Fruit fly (Drosophila melanogaster) whole organism, embryonic: ENCODE results near the gene MCU.
A peak's percentile ranks its signal among the peaks of the same experiment; 100 is the strongest.

Experiments
- CG10267 ChIP-seq: fragments of 200-800 bp; sonication (Bioruptor generic); optimal IDR thresholded peaks from 2 replicates; lab custom pipeline; 2018; ENCODE audit warnings: missing biosample characterization, mild to moderate bottlenecking, missing genetic modification characterization, moderate library complexity
- CG10366 ChIP-seq: fragments of 200-800 bp; sonication (Bioruptor generic); IDR thresholded peaks from 2 replicates; pipeline ENCODE4 v1.3.6; 2022; ENCODE audit warnings: missing biosample characterization, missing genetic modification characterization
- CG10431 ChIP-seq: fragments of 200-800 bp; sonication (Bioruptor generic); optimal IDR thresholded peaks from 3 replicates; lab custom pipeline; 2018; ENCODE audit warnings: missing biosample characterization, mild to moderate bottlenecking, missing genetic modification characterization
- CG11398 ChIP-seq: fragments of 200-800 bp; sonication (Bioruptor generic); optimal IDR thresholded peaks from 2 replicates; lab custom pipeline; 2016; ENCODE audit warnings: missing biosample characterization, missing genetic modification characterization
- CG11456 ChIP-seq: fragments of 200-800 bp; sonication (Bioruptor generic); IDR thresholded peaks from 3 replicates; pipeline ENCODE4 v1.3.6; 2022; ENCODE audit warnings: missing biosample characterization, missing genetic modification characterization
- CG11504 ChIP-seq: fragments of 200-800 bp; sonication (Bioruptor generic); optimal IDR thresholded peaks from 3 replicates; lab custom pipeline; 2019; ENCODE audit warnings: missing biosample characterization, mild to moderate bottlenecking, missing genetic modification characterization, moderate library complexity
- CG12659 ChIP-seq: fragments of 200-800 bp; sonication (Bioruptor generic); optimal IDR thresholded peaks from 3 replicates; lab custom pipeline; 2017; ENCODE audit warnings: mild to moderate bottlenecking, missing biosample characterization, missing genetic modification reagents, missing genetic modification characterization
- CG12744 ChIP-seq: fragments of 200-800 bp; sonication (Bioruptor generic); optimal IDR thresholded peaks from 2 replicates; lab custom pipeline; 2016; ENCODE audit warnings: missing biosample characterization, missing genetic modification characterization
- CG16813 ChIP-seq: fragments of 200-800 bp; sonication (Bioruptor generic); IDR thresholded peaks from 3 replicates; pipeline ENCODE4 v1.3.6; 2022; ENCODE audit warnings: missing biosample characterization, missing genetic modification characterization; ENCODE audit not compliant: partially characterized antibody
- CG16863 ChIP-seq: fragments of 200-800 bp; sonication (Bioruptor generic); optimal IDR thresholded peaks from 3 replicates; lab custom pipeline; 2016; ENCODE audit warnings: missing biosample characterization, missing genetic modification characterization
- CG17802 ChIP-seq: fragments of 200-800 bp; sonication (Bioruptor generic); optimal IDR thresholded peaks from 2 replicates; lab custom pipeline; 2018; ENCODE audit warnings: missing biosample characterization, mild to moderate bottlenecking, missing genetic modification characterization, moderate library complexity
- CG17912 ChIP-seq: fragments of 200-800 bp; sonication (Bioruptor generic); optimal IDR thresholded peaks from 2 replicates; lab custom pipeline; 2018; ENCODE audit warnings: missing biosample characterization, mild to moderate bottlenecking, missing genetic modification characterization
- CG31388 ChIP-seq: fragments of 200-800 bp; sonication (Bioruptor generic); optimal IDR thresholded peaks from 2 replicates; lab custom pipeline; 2016; ENCODE audit warnings: missing biosample characterization, missing genetic modification characterization
- CG3726 ChIP-seq: fragments of 200-800 bp; sonication (Bioruptor generic); IDR thresholded peaks from 3 replicates; pipeline ENCODE4, ENCODE4 v1.3.6; 2022; ENCODE audit warnings: missing biosample characterization, missing genetic modification characterization
- CG4328 ChIP-seq: fragments of 200-800 bp; sonication (Bioruptor generic); optimal IDR thresholded peaks from 3 replicates; lab custom pipeline; 2017; ENCODE audit warnings: missing biosample characterization, missing genetic modification reagents, missing genetic modification characterization
- CG43689 ChIP-seq: fragments of 200-800 bp; sonication (Bioruptor generic); IDR thresholded peaks from 2 replicates; pipeline ENCODE4 v1.3.6; 2022; ENCODE audit warnings: missing biosample characterization, missing genetic modification characterization
- CG4424 ChIP-seq: fragments of 200-800 bp; sonication (Bioruptor generic); optimal IDR thresholded peaks from 3 replicates; lab custom pipeline; 2016; ENCODE audit warnings: missing biosample characterization, missing genetic modification characterization
- CG4730 ChIP-seq: fragments of 200-800 bp; sonication (Bioruptor generic); IDR thresholded peaks from 2 replicates; pipeline ENCODE4 v1.3.6; 2022; ENCODE audit warnings: missing biosample characterization, missing genetic modification characterization
- CG6254 ChIP-seq: fragments of 200-800 bp; sonication (Bioruptor generic); optimal IDR thresholded peaks from 3 replicates; lab custom pipeline; 2017; ENCODE audit warnings: mild to moderate bottlenecking, missing biosample characterization, missing genetic modification reagents, missing genetic modification characterization
- CG8290 ChIP-seq, 3 experiments: fragments of 200-800 bp; sonication (Bioruptor generic); optimal IDR thresholded peaks; 2 replicates each; lab custom pipeline; 2016 to 2019; ENCODE audit warnings: missing biosample characterization in 3 of 3, missing genetic modification characterization in 3 of 3, mild to moderate bottlenecking in 2 of 3, moderate library complexity in 1 of 3
- CG8924 ChIP-seq: fragments of 200-800 bp; optimal IDR thresholded peaks from 3 replicates; lab custom pipeline; 2019; ENCODE audit warnings: missing biosample characterization, mild to moderate bottlenecking, missing genetic modification characterization, moderate library complexity
- CG9437 ChIP-seq: fragments of 200-800 bp; sonication (Bioruptor generic); optimal IDR thresholded peaks from 2 replicates; lab custom pipeline; 2018; ENCODE audit warnings: missing biosample characterization, mild to moderate bottlenecking, missing genetic modification characterization
- CG9876 ChIP-seq: fragments of 200-800 bp; sonication (Bioruptor generic); optimal IDR thresholded peaks from 2 replicates; lab custom pipeline; 2016; ENCODE audit warnings: missing biosample characterization, missing genetic modification characterization
- Dip3 ChIP-seq: fragments of 200-800 bp; sonication (Bioruptor generic); optimal IDR thresholded peaks from 3 replicates; lab custom pipeline; 2016; ENCODE audit warnings: missing biosample characterization, missing genetic modification characterization
- Dp ChIP-seq: fragments of 200-800 bp; sonication (Bioruptor generic); optimal IDR thresholded peaks from 2 replicates; lab custom pipeline; 2018; ENCODE audit warnings: missing biosample characterization, mild to moderate bottlenecking, missing genetic modification characterization, moderate library complexity
- Ets65A ChIP-seq: fragments of 200-800 bp; sonication (Bioruptor generic); peaks from one replicate; lab custom pipeline; 2016; ENCODE audit warnings: missing biosample characterization, missing genetic modification characterization
- Gug ChIP-seq: fragments of 200-800 bp; sonication (Bioruptor generic); IDR thresholded peaks from 4 replicates; pipeline ENCODE4 v1.3.6; 2022; ENCODE audit warnings: missing biosample characterization, missing genetic modification characterization
- NC2α ChIP-seq: fragments of 200-800 bp; sonication (Bioruptor generic); optimal IDR thresholded peaks from 2 replicates; lab custom pipeline; 2016; ENCODE audit warnings: missing biosample characterization, missing genetic modification characterization
- az2 ChIP-seq: fragments of 200-800 bp; sonication (Bioruptor generic); optimal IDR thresholded peaks from 3 replicates; lab custom pipeline; 2016; ENCODE audit warnings: missing biosample characterization, missing genetic modification characterization
- br ChIP-seq: fragments of >200 bp; optimal IDR thresholded peaks from 2 replicates; lab custom pipeline; 2017
- chif ChIP-seq, 2 experiments: fragments of 200-800 bp; sonication (Bioruptor generic); optimal IDR thresholded peaks; 3 replicates each; lab custom pipeline; 2016; ENCODE audit warnings: missing biosample characterization in 2 of 2, missing genetic modification characterization in 2 of 2
- chinmo ChIP-seq: fragments of 200-800 bp; sonication (Bioruptor generic); IDR thresholded peaks from 4 replicates; pipeline ENCODE4 v1.3.6; 2022; ENCODE audit warnings: missing biosample characterization, missing genetic modification characterization; ENCODE audit not compliant: partially characterized antibody
- dysf ChIP-seq: fragments of 200-800 bp; sonication (Bioruptor generic); IDR thresholded peaks from 3 replicates; pipeline ENCODE4 v1.3.6; 2022; ENCODE audit warnings: missing biosample characterization, missing genetic modification characterization
- esg ChIP-seq: fragments of 200-800 bp; sonication (Bioruptor generic); conservative IDR thresholded peaks from 2 replicates; pipeline ENCODE4 v1.3.6; 2022; ENCODE audit warnings: missing biosample characterization, missing genetic modification characterization
- ewg ChIP-seq: fragments of 200-800 bp; sonication (Bioruptor generic); optimal IDR thresholded peaks from 3 replicates; lab custom pipeline; 2017; ENCODE audit warnings: mild to moderate bottlenecking, missing biosample characterization, missing genetic modification reagents, missing genetic modification characterization
- fd3F ChIP-seq: fragments of 200-800 bp; sonication (Bioruptor generic); optimal IDR thresholded peaks from 2 replicates; lab custom pipeline; 2018; ENCODE audit warnings: missing biosample characterization, mild to moderate bottlenecking, missing genetic modification characterization, moderate library complexity
- fu2 ChIP-seq: fragments of 200-800 bp; sonication (Bioruptor generic); optimal IDR thresholded peaks from 2 replicates; lab custom pipeline; 2016; ENCODE audit warnings: missing biosample characterization, missing genetic modification characterization
- gem ChIP-seq: fragments of 200-800 bp; sonication (Bioruptor generic); optimal IDR thresholded peaks from 2 replicates; lab custom pipeline; 2019; ENCODE audit warnings: missing biosample characterization, mild to moderate bottlenecking, missing genetic modification characterization, moderate library complexity
- gt ChIP-seq: fragments of 200-800 bp; sonication (Bioruptor generic); IDR thresholded peaks from 2 replicates; pipeline ENCODE4 v1.3.6; 2022; ENCODE audit warnings: missing biosample characterization, missing genetic modification characterization
- jigr1 ChIP-seq: fragments of 200-800 bp; sonication (Bioruptor generic); IDR thresholded peaks from 3 replicates; pipeline ENCODE4 v1.3.6; 2022; ENCODE audit warnings: missing biosample characterization, missing genetic modification characterization
- lov ChIP-seq, 2 experiments: fragments of 200-800 bp in 1 of 2; fragments of >200 bp in 1 of 2; sonication (Bioruptor generic) in 1 of 2; IDR thresholded peaks in 1 of 2; optimal IDR thresholded peaks in 1 of 2; 2 replicates in 1 of 2; 3 replicates in 1 of 2; pipeline versions ENCODE4 v1.3.6 to Lab custom; 2017 to 2022; ENCODE audit warnings: missing biosample characterization in 1 of 2, missing genetic modification characterization in 1 of 2
- mirr ChIP-seq: fragments of 200-800 bp; sonication (Bioruptor generic); optimal IDR thresholded peaks from 3 replicates; lab custom pipeline; 2018; ENCODE audit warnings: missing biosample characterization, mild to moderate bottlenecking, missing genetic modification characterization
- nau ChIP-seq: fragments of 200-800 bp; sonication (Bioruptor generic); optimal IDR thresholded peaks from 3 replicates; lab custom pipeline; 2017; ENCODE audit warnings: missing biosample characterization, mild to moderate bottlenecking, missing genetic modification characterization, missing genetic modification reagents
- onecut ChIP-seq: fragments of 200-800 bp; sonication (Bioruptor generic); IDR thresholded peaks from 2 replicates; pipeline ENCODE4 v1.3.6; 2022; ENCODE audit warnings: missing biosample characterization, missing genetic modification characterization
- psq ChIP-seq: fragments of 200-800 bp; sonication (Bioruptor generic); optimal IDR thresholded peaks from 2 replicates; lab custom pipeline; 2017; ENCODE audit warnings: missing biosample characterization, missing genetic modification characterization
- ro ChIP-seq: fragments of 200-800 bp; sonication (Bioruptor generic); IDR thresholded peaks from 2 replicates; pipeline ENCODE4 v1.3.6; 2022; ENCODE audit warnings: missing biosample characterization, missing genetic modification characterization
- salm ChIP-seq: fragments of 200-800 bp; sonication (Bioruptor generic); optimal IDR thresholded peaks from 2 replicates; lab custom pipeline; 2018; ENCODE audit warnings: missing biosample characterization, mild to moderate bottlenecking, missing genetic modification characterization
- sens-2 ChIP-seq: fragments of 200-800 bp; sonication (Bioruptor generic); IDR thresholded peaks from 2 replicates; pipeline ENCODE4 v1.3.6; 2022; ENCODE audit warnings: missing biosample characterization, missing genetic modification characterization
- sim ChIP-seq: fragments of 200-800 bp; sonication (Bioruptor generic); IDR thresholded peaks from 2 replicates; pipeline ENCODE4 v1.3.6; 2022; ENCODE audit warnings: missing biosample characterization, missing genetic modification characterization
- so ChIP-seq: fragments of 200-800 bp; sonication (Bioruptor generic); IDR thresholded peaks from 3 replicates; pipeline ENCODE4 v1.3.6; 2022; ENCODE audit warnings: missing biosample characterization, missing genetic modification characterization
- ssp ChIP-seq: fragments of 200-800 bp; sonication (Bioruptor generic); IDR thresholded peaks from 2 replicates; pipeline ENCODE4 v1.3.6; 2022; ENCODE audit warnings: missing biosample characterization, missing genetic modification characterization
- tin ChIP-seq: fragments of 200-800 bp; sonication (Bioruptor generic); optimal IDR thresholded peaks from 3 replicates; lab custom pipeline; 2016; ENCODE audit warnings: missing biosample characterization, missing genetic modification characterization

The MCU gene

dm6 chr3L:6522785-6523184 is 27.8 kb upstream of the MCU start (continued):
- TF ChIP-seq salm (tag; lab: Kevin White, UChicago) (peak; percentile 66), CG11398 (no peak), fd3F (GFP tag; lab: Kevin White, UChicago) (no peak), fu2 (GFP tag; lab: Kevin White, UChicago) (no peak), CG16863 (GFP tag; lab: Kevin White, UChicago) (no peak), gem (tag; lab: Kevin White, UChicago) (no peak), CG10431 (GFP tag; lab: Kevin White, UChicago) (peak; percentile 37), mirr (GFP tag; lab: Kevin White, UChicago) (peak; percentile 81), Dip3 (no peak), Ets65A (GFP tag; lab: Kevin White, UChicago) (peak; percentile 12), CG11504 (tag; lab: Kevin White, UChicago) (peak; percentile 55), CG8924 (tag; lab: Kevin White, UChicago) (peak; percentile 10), CG17912 (GFP tag; lab: Kevin White, UChicago) (no peak), sens-2 (GFP tag; lab: Robert Waterston, UW) (no peak), Gug (GFP tag; lab: Robert Waterston, UW) (no peak), CG9876 (GFP tag; lab: Kevin White, UChicago) (no peak), CG43689 (no peak), CG4328 (no peak), CG10366 (GFP tag; lab: Robert Waterston, UW) (no peak), CG17802 (no peak), tin (GFP tag; lab: Kevin White, UChicago) (no peak), CG16813 (GFP tag; lab: Robert Waterston, UW) (no peak), CG4424 (GFP tag; lab: Kevin White, UChicago) (no peak), gt (no peak), dysf (no peak), nau (peak; percentile 51), CG12659 (GFP tag; lab: Kevin White, UChicago) (no peak), psq (no peak), jigr1 (GFP tag; lab: Robert Waterston, UW) (no peak), CG31388 (GFP tag; lab: Kevin White, UChicago) (no peak), CG11456 (GFP tag; lab: Robert Waterston, UW) (no peak), chinmo (GFP tag; lab: Robert Waterston, UW) (no peak), ro (no peak), ewg (GFP tag; lab: Kevin White, UChicago) (no peak), az2 (no peak), CG10267 (no peak), CG12744 (GFP tag; lab: Kevin White, UChicago) (no peak), CG4730 (no peak), so (GFP tag; lab: Robert Waterston, UW) (peak; percentile 19; the same call in 1 of the 3 replicates), ssp (GFP tag; lab: Robert Waterston, UW) (no peak), lov (optimal IDR thresholded peaks at IDR 0.05; lab: Kevin White, UChicago) (no peak), lov (GFP tag; IDR thresholded peaks at IDR 0.05; lab: Robert Waterston, UW) (no peak), CG9437 (no peak), CG8290 (GFP tag; optimal IDR thresholded peaks at IDR 0.05; lab: Kevin White, UChicago) (no peak), CG8290 (tag; optimal IDR thresholded peaks at IDR 0.05; lab: Kevin White, UChicago) (peak in 1 of 2 experiments; percentile 17), sim (GFP tag; lab: Robert Waterston, UW) (no peak), Dp (no peak), CG6254 (GFP tag; lab: Kevin White, UChicago) (peak; percentile 60), esg (GFP tag; lab: Robert Waterston, UW) (no peak), NC2α (GFP tag; lab: Kevin White, UChicago) (no peak), onecut (GFP tag; lab: Robert Waterston, UW) (no peak), CG3726 (GFP tag; lab: Robert Waterston, UW) (no peak), chif (GFP tag; optimal IDR thresholded peaks at IDR 0.05; lab: Kevin White, UChicago) (no peak), br (lab: Kevin White, UChicago) (no peak)
